Worm (Caenorhabditis elegans) whole organism, L2 larva: ENCODE measurements around the gene pcs-1.
A peak's percentile ranks its signal among the peaks of the same experiment; 100 is the strongest.

Source experiments
- C34F6.9 ChIP-seq: fragments of 150-350 bp; optimal IDR thresholded peaks from 2 replicates; lab custom pipeline; 2014; ENCODE audit warnings: missing biosample characterization, missing genetic modification characterization
- F13H6.1 ChIP-seq: sonication (generic microtip); optimal IDR thresholded peaks from 2 replicates; lab custom pipeline; 2016; ENCODE audit warnings: missing genetic modification characterization, missing compliant biosample characterization
- ZK546.5 ChIP-seq: sonication (generic microtip); optimal IDR thresholded peaks from 2 replicates; lab custom pipeline; 2017; ENCODE audit warnings: missing biosample characterization, missing genetic modification characterization
- alr-1 ChIP-seq: fragments of 150-350 bp; optimal IDR thresholded peaks from 2 replicates; lab custom pipeline; 2014; ENCODE audit warnings: missing biosample characterization, missing genetic modification characterization
- aly-2 ChIP-seq: fragments of 150-350 bp; optimal IDR thresholded peaks from 2 replicates; lab custom pipeline; 2014; ENCODE audit warnings: missing biosample characterization, missing genetic modification characterization
- ama-1 ChIP-seq: fragments of 150-350 bp; optimal IDR thresholded peaks from 2 replicates; lab custom pipeline; 2018; ENCODE audit warnings: inconsistent platforms
- blmp-1 ChIP-seq: sonication (generic microtip); optimal IDR thresholded peaks from 2 replicates; lab custom pipeline; 2017; ENCODE audit warnings: missing genetic modification characterization, mild to moderate bottlenecking, missing compliant biosample characterization, antibody characterized with exemption, moderate library complexity; ENCODE audit not compliant: insufficient read depth
- ceh-16 ChIP-seq: fragments of 150-350 bp; optimal IDR thresholded peaks from 2 replicates; lab custom pipeline; 2014; ENCODE audit warnings: missing biosample characterization, missing genetic modification characterization
- ceh-82 ChIP-seq: fragments of 150-350 bp; optimal IDR thresholded peaks from 2 replicates; lab custom pipeline; 2014; ENCODE audit warnings: missing biosample characterization, missing genetic modification characterization
- crh-2 ChIP-seq: sonication (generic microtip); optimal IDR thresholded peaks from 2 replicates; lab custom pipeline; 2017; ENCODE audit warnings: missing biosample characterization, missing genetic modification characterization
- dmd-4 ChIP-seq: sonication (generic microtip); optimal IDR thresholded peaks from 2 replicates; lab custom pipeline; 2017; ENCODE audit warnings: missing biosample characterization, missing genetic modification characterization
- egl-27 ChIP-seq: sonication (generic microtip); optimal IDR thresholded peaks from 3 replicates; lab custom pipeline; 2017; ENCODE audit warnings: missing biosample characterization, missing genetic modification reagents, missing genetic modification characterization
- elt-3 ChIP-seq: sonication (generic microtip); optimal IDR thresholded peaks from 2 replicates; lab custom pipeline; 2017; ENCODE audit warnings: missing biosample characterization, missing genetic modification characterization
- fos-1 ChIP-seq: fragments of 150-350 bp; optimal IDR thresholded peaks from 2 replicates; lab custom pipeline; 2014; ENCODE audit warnings: missing biosample characterization, missing genetic modification characterization
- gmeb-1 ChIP-seq: fragments of 150-350 bp; optimal IDR thresholded peaks from 2 replicates; lab custom pipeline; 2014; ENCODE audit warnings: missing biosample characterization, missing genetic modification characterization
- lin-11 ChIP-seq: fragments of 150-350 bp; sonication (generic microtip); optimal IDR thresholded peaks from 2 replicates; lab custom pipeline; 2014; ENCODE audit warnings: missing biosample characterization, missing genetic modification characterization, inconsistent platforms, mixed read lengths
- lsy-2 ChIP-seq, 2 experiments: fragments of 150-350 bp in 1 of 2; sonication (generic microtip) in 1 of 2; optimal IDR thresholded peaks; 2 replicates each; lab custom pipeline; 2014 to 2017; ENCODE audit warnings: missing biosample characterization in 2 of 2, missing genetic modification characterization in 2 of 2
- mab-5 ChIP-seq: fragments of 150-350 bp; optimal IDR thresholded peaks from 2 replicates; lab custom pipeline; 2014; ENCODE audit warnings: missing biosample characterization, missing genetic modification characterization
- mbf-1 ChIP-seq: sonication (generic microtip); optimal IDR thresholded peaks from 2 replicates; lab custom pipeline; 2017; ENCODE audit warnings: missing biosample characterization, missing genetic modification characterization
- mdl-1 ChIP-seq, 2 experiments: fragments of 150-350 bp in 1 of 2; sonication (generic microtip) in 1 of 2; optimal IDR thresholded peaks; 2 replicates each; lab custom pipeline; 2017; ENCODE audit warnings: missing biosample characterization in 2 of 2, missing genetic modification characterization in 2 of 2
- nhr-10 ChIP-seq: sonication (generic microtip); optimal IDR thresholded peaks from 2 replicates; lab custom pipeline; 2017; ENCODE audit warnings: missing biosample characterization, missing genetic modification characterization
- nhr-11 ChIP-seq: fragments of 150-350 bp; optimal IDR thresholded peaks from 2 replicates; lab custom pipeline; 2014; ENCODE audit warnings: missing biosample characterization, missing genetic modification characterization
- nhr-12 ChIP-seq: fragments of 150-350 bp; optimal IDR thresholded peaks from 2 replicates; lab custom pipeline; 2014; ENCODE audit warnings: missing biosample characterization, missing genetic modification characterization
- nhr-129 ChIP-seq: fragments of 150-350 bp; optimal IDR thresholded peaks from 2 replicates; lab custom pipeline; 2014; ENCODE audit warnings: missing biosample characterization, missing genetic modification characterization
- nhr-21 ChIP-seq: fragments of 150-350 bp; optimal IDR thresholded peaks from 2 replicates; lab custom pipeline; 2014; ENCODE audit warnings: missing biosample characterization, missing genetic modification characterization
- nhr-23 ChIP-seq: fragments of 150-350 bp; optimal IDR thresholded peaks from 2 replicates; lab custom pipeline; 2014; ENCODE audit warnings: missing biosample characterization, missing genetic modification reagents, missing genetic modification characterization
- nhr-237 ChIP-seq: fragments of 150-350 bp; optimal IDR thresholded peaks from 2 replicates; lab custom pipeline; 2014; ENCODE audit warnings: missing biosample characterization, missing genetic modification characterization
- nhr-25 ChIP-seq: fragments of 150-350 bp; sonication (generic microtip); optimal IDR thresholded peaks from 3 replicates; lab custom pipeline; 2014; ENCODE audit warnings: missing biosample characterization, missing genetic modification characterization
- peb-1 ChIP-seq: fragments of 150-350 bp; optimal IDR thresholded peaks from 2 replicates; lab custom pipeline; 2014; ENCODE audit warnings: missing biosample characterization, missing genetic modification characterization
- sem-4 ChIP-seq: fragments of 150-350 bp; optimal IDR thresholded peaks from 2 replicates; lab custom pipeline; 2014; ENCODE audit warnings: missing biosample characterization, missing genetic modification reagents, missing genetic modification characterization
- skn-1 ChIP-seq: sonication (generic microtip); optimal IDR thresholded peaks from 2 replicates; lab custom pipeline; 2017; ENCODE audit warnings: missing biosample characterization, missing genetic modification characterization
- sma-9 ChIP-seq, 2 experiments: fragments of 150-350 bp in 1 of 2; sonication (generic microtip) in 1 of 2; optimal IDR thresholded peaks; 2 replicates each; lab custom pipeline; 2014 to 2016; ENCODE audit warnings: missing genetic modification characterization in 2 of 2, mild to moderate bottlenecking in 1 of 2, missing biosample characterization in 1 of 2, missing compliant biosample characterization in 1 of 2, missing genetic modification reagents in 1 of 2, moderate library complexity in 1 of 2
- snpc-4 ChIP-seq: fragments of 150-350 bp; optimal IDR thresholded peaks from 2 replicates; lab custom pipeline; 2014; ENCODE audit warnings: missing biosample characterization, missing genetic modification characterization
- unc-39 ChIP-seq: fragments of 150-350 bp; optimal IDR thresholded peaks from 2 replicates; lab custom pipeline; 2014; ENCODE audit warnings: missing biosample characterization, missing genetic modification characterization
- unc-55 ChIP-seq: fragments of 150-350 bp; sonication (generic microtip); optimal IDR thresholded peaks from 3 replicates; lab custom pipeline; 2014; ENCODE audit warnings: missing biosample characterization, missing genetic modification reagents, missing genetic modification characterization
- zag-1 ChIP-seq: fragments of 150-350 bp; optimal IDR thresholded peaks from 2 replicates; lab custom pipeline; 2014; ENCODE audit warnings: missing biosample characterization, missing genetic modification characterization
- ztf-1 ChIP-seq: fragments of 200-800 bp; sonication (Bioruptor generic); conservative IDR thresholded peaks from 2 replicates; pipeline ENCODE4 v1.3.6; 2022; ENCODE audit warnings: missing genetic modification characterization, missing compliant biosample characterization
- ztf-11 ChIP-seq: sonication (generic microtip); optimal IDR thresholded peaks from 2 replicates; lab custom pipeline; 2017; ENCODE audit warnings: missing biosample characterization, missing genetic modification characterization

The pcs-1 gene

ce11 chrII:11544714-11545113 lies 32.8 kb downstream of the pcs-1 start, which contains the start of gene F54D5.9:
F54D5.9 (minus strand) TSS chrII:11544828.
- TF ChIP-seq snpc-4 (no peak), nhr-23 (tag; lab: Kevin White, UChicago) (no peak), F13H6.1 (tag; lab: Kevin White, UChicago) (no peak), aly-2 (tag; lab: Kevin White, UChicago) (no peak), lsy-2 (tag; optimal IDR thresholded peaks at IDR 0.05; lab: Kevin White, UChicago) (no peak), ztf-1 (GFP tag; lab: Robert Waterston, UW) (no peak), lin-11 (no peak), gmeb-1 (no peak), crh-2 (no peak), unc-39 (tag; lab: Kevin White, UChicago) (no peak), mbf-1 (no peak), ztf-11 (tag; lab: Kevin White, UChicago) (no peak), C34F6.9 (no peak), nhr-129 (tag; lab: Kevin White, UChicago) (no peak), ama-1 (lab: Kevin White, UChicago) (no peak)

DNA sequence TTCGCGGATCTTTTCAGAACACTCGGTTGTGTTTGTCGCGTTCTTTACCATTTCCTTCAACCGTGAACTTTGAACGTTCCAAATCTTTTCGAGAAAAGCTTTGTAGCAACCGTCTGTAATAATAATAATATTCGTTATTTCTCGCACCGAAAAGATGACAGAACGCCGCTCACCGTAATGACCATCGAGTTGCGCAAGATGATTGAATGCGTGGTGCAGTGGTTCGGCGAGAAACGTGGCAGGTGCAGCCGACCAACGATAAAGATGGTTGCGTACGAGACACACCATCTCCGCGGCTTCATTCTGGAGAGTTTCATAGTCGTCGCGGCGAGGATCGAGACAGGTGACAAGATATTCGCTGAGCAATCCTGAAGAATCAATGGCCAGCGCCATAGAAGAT lies 34.6 kb downstream of the pcs-1 start:
- no peak for TF ChIP-seq mdl-1 (tag; optimal IDR thresholded peaks at IDR 0.05; lab: Kevin White, UChicago)
- TF ChIP-seq alr-1 (tag; lab: Kevin White, UChicago) = no peak
- no peak for TF ChIP-seq sma-9 (GFP tag; optimal IDR thresholded peaks at IDR 0.05; lab: Kevin White, UChicago)
- TF ChIP-seq sma-9 (tag; optimal IDR thresholded peaks at IDR 0.05; lab: Kevin White, UChicago) = no peak
- TF ChIP-seq fos-1 = no peak
- TF ChIP-seq ceh-16 (tag; lab: Kevin White, UChicago) = no peak
- TF ChIP-seq ztf-1 (GFP tag; lab: Robert Waterston, UW) = no peak
- TF ChIP-seq dmd-4 (tag; lab: Kevin White, UChicago) = no peak
- TF ChIP-seq nhr-129 (tag; lab: Kevin White, UChicago) = no peak
- no peak for TF ChIP-seq gmeb-1
- no peak for TF ChIP-seq unc-39 (tag; lab: Kevin White, UChicago)
- TF ChIP-seq nhr-10 = no peak
- no peak for TF ChIP-seq C34F6.9
- no peak for TF ChIP-seq ceh-82
- no peak for TF ChIP-seq F13H6.1 (tag; lab: Kevin White, UChicago)
- no peak for TF ChIP-seq nhr-12 (tag; lab: Kevin White, UChicago)
- no peak for TF ChIP-seq nhr-21 (tag; lab: Kevin White, UChicago)
- TF ChIP-seq ZK546.5 = no peak
- TF ChIP-seq, all 48 proteins: peak for 0

DNA sequence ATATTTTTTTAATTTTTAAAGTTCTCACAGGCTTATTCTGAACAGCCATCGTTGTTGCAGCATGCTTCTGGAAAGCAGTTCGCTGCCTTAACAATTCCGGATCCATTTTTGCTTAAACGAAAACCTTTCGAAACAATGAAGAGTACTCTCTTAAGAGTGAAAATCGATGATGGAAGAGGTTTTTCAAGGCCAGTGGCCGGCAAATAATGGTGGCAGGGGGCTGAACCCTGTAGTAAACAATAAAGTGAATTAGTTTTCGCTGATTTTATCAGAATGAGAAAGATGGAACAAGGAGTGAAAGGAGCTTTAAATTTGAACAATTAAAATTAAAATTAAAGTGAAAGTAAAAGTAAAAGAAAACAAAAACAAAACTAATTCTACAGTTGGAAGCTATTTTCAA lies 35.2 kb downstream of the pcs-1 start, which contains the start of gene gtf-2E2:
TSS of gene gtf-2E2 (minus strand) at position 111 of the 400 bp plus-strand sequence.
- TF ChIP-seq sem-4 (tag; lab: Kevin White, UChicago) = no peak
- TF ChIP-seq dmd-4 (tag; lab: Kevin White, UChicago) = no peak
- peak; percentile 8 for TF ChIP-seq fos-1
- TF ChIP-seq lsy-2 (tag; optimal IDR thresholded peaks at IDR 0.05; lab: Kevin White, UChicago) = peak in 1 of 2 experiments; percentile 39
- TF ChIP-seq nhr-129 (tag; lab: Kevin White, UChicago) = peak; percentile 20
- TF ChIP-seq crh-2 = peak; percentile 25
- peak; percentile 11 for TF ChIP-seq ama-1 (lab: Kevin White, UChicago)
- peak; percentile 66 for TF ChIP-seq C34F6.9
- peak; percentile 33 for TF ChIP-seq unc-55 (GFP tag; lab: Kevin White, UChicago)

DNA sequence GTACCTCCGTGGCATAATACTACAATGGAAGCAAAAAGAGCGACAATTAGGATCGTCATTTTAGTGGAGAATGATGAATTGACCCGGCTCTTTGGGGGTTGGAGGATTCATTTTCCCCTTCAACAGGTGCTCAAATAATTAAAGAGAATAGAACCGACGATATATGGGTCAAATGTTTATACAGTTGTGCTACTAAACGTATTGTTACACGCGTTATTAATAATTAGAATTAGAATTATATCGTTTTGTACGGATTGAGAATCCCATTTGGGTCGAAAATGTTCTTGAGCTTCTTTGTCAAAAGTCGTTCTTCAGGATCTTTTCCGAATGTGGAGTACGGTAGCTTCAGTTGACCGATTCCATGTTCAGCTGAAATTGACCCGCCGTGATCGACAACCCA lies 38.8 kb downstream of the pcs-1 start, which contains the start of gene Y62F5A.9:
TSS of gene Y62F5A.9 (minus strand) at position 101 of the 400 bp plus-strand sequence.
- no peak for TF ChIP-seq peb-1
- TF ChIP-seq blmp-1 (tag; lab: Kevin White, UChicago) = no peak
- TF ChIP-seq mbf-1 = no peak
- no peak for TF ChIP-seq mab-5 (tag; lab: Kevin White, UChicago)
- TF ChIP-seq zag-1 = no peak
- no peak for TF ChIP-seq nhr-10
- no peak for TF ChIP-seq egl-27 (tag; lab: Kevin White, UChicago)
- no peak for TF ChIP-seq dmd-4 (tag; lab: Kevin White, UChicago)
- TF ChIP-seq nhr-237 (tag; lab: Kevin White, UChicago) = no peak
- no peak for TF ChIP-seq elt-3 (tag; lab: Kevin White, UChicago)
- TF ChIP-seq C34F6.9 = no peak
- no peak for TF ChIP-seq F13H6.1 (tag; lab: Kevin White, UChicago)
- no peak for TF ChIP-seq skn-1 (tag; lab: Kevin White, UChicago)
- no peak for TF ChIP-seq nhr-25 (tag; lab: Kevin White, UChicago)
- no peak for TF ChIP-seq nhr-11 (tag; lab: Kevin White, UChicago)
- no peak for TF ChIP-seq snpc-4
- TF ChIP-seq ceh-16 (tag; lab: Kevin White, UChicago) = no peak
- no peak for TF ChIP-seq ztf-1 (GFP tag; lab: Robert Waterston, UW)
